ENCODE assay signal across 2 worm cellular contexts in the genomic region with DNA sequence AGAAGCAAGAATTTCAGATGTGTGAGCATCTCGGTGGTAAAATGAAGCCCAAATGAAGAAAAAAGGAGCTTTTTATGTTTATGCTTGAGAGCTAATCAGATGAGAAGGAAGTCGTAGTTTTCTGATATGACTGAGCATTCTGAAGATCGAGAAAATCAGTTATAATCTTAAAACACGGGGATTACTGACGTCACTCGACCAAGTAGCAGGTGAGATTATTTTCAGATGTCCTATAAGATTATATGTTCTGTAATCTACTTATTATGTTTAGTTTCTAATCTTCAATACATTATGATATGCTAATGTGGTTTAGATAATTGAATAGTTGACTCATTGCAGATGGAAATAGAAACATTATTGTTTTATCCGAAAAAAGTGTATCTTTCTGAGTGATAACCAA.
TF ChIP-seq lines count a peak whose summit lies in the region.

A gene (minus strand): TSS at position 32 of the 400 bp plus-strand sequence.

TF ChIP-seq in whole organism, L1 larva, 84 proteins besides CTCF, POLR2A, EP300 and RAD21:
- TF ChIP-seq nhr-77 (tag; optimal IDR thresholded peaks at IDR 0.05; lab: Kevin White, UChicago) (no peak), nhr-12 (tag; optimal IDR thresholded peaks at IDR 0.05; lab: Kevin White, UChicago) (no peak), fkh-4 (tag; optimal IDR thresholded peaks at IDR 0.05; lab: Kevin White, UChicago; ENCODE audit: borderline replicate concordance) (no peak), dpl-1 (GFP tag; optimal IDR thresholded peaks at IDR 0.05; lab: Kevin White, UChicago) (no peak), nhr-237 (tag; optimal IDR thresholded peaks at IDR 0.05; lab: Kevin White, UChicago) (no peak), hlh-17 (GFP tag; optimal IDR thresholded peaks at IDR 0.05; lab: Kevin White, UChicago; ENCODE audit: borderline replicate concordance) (no peak), ceh-88 (GFP tag; IDR thresholded peaks at IDR 0.05; lab: Robert Waterston, UW) (no peak), fos-1 (tag; optimal IDR thresholded peaks at IDR 0.05; lab: Kevin White, UChicago) (peak; percentile 33), fkh-8 (tag; optimal IDR thresholded peaks at IDR 0.05; lab: Kevin White, UChicago) (peak; percentile 80), sox-4 (tag; optimal IDR thresholded peaks at IDR 0.05; lab: Kevin White, UChicago) (peak; percentile 28), xbp-1 (tag; optimal IDR thresholded peaks at IDR 0.05; lab: Kevin White, UChicago) (no peak), aha-1 (tag; optimal IDR thresholded peaks at IDR 0.05; lab: Kevin White, UChicago) (no peak), skn-1 (tag; optimal IDR thresholded peaks at IDR 0.05; lab: Kevin White, UChicago) (no peak), mep-1 (tag; optimal IDR thresholded peaks at IDR 0.05; lab: Kevin White, UChicago) (no peak), pag-3 (tag; optimal IDR thresholded peaks at IDR 0.05; lab: Kevin White, UChicago; ENCODE audit: borderline replicate concordance, insufficient read depth) (no peak), ces-1 (GFP tag; optimal IDR thresholded peaks at IDR 0.05; lab: Kevin White, UChicago) (no peak), ama-1 (optimal IDR thresholded peaks at IDR 0.05; lab: Kevin White, UChicago) (no peak), nhr-19 (GFP tag; conservative IDR thresholded peaks at IDR 0.05; lab: Robert Waterston, UW) (no peak), grh-1 (GFP tag; IDR thresholded peaks at IDR 0.05; lab: Robert Waterston, UW) (no peak), dsc-1 (tag; optimal IDR thresholded peaks at IDR 0.05; lab: Kevin White, UChicago) (peak; percentile 96), efl-3 (GFP tag; optimal IDR thresholded peaks at IDR 0.05; lab: Kevin White, UChicago) (no peak), hlh-4 (tag; optimal IDR thresholded peaks at IDR 0.05; lab: Kevin White, UChicago) (no peak), nhr-85 (tag; lab: Kevin White, UChicago) (no peak), mef-2 (tag; optimal IDR thresholded peaks at IDR 0.05; lab: Kevin White, UChicago) (no peak), unc-130 (tag; optimal IDR thresholded peaks at IDR 0.05; lab: Kevin White, UChicago) (no peak), vab-15 (tag; optimal IDR thresholded peaks at IDR 0.05; lab: Kevin White, UChicago) (no peak), isw-1 (GFP tag; IDR thresholded peaks at IDR 0.05; lab: Robert Waterston, UW) (no peak), egl-13 (tag; optimal IDR thresholded peaks at IDR 0.05; lab: Kevin White, UChicago) (peak; percentile 60), ceh-90 (tag; optimal IDR thresholded peaks at IDR 0.05; lab: Kevin White, UChicago) (no peak), nhr-71 (tag; optimal IDR thresholded peaks at IDR 0.05; lab: Kevin White, UChicago) (peak; percentile 53), nhr-20 (tag; optimal IDR thresholded peaks at IDR 0.05; lab: Kevin White, UChicago) (peak; percentile 4), lin-15B (tag; optimal IDR thresholded peaks at IDR 0.05; lab: Kevin White, UChicago) (no peak), efl-1 (optimal IDR thresholded peaks at IDR 0.05; lab: Kevin White, UChicago) (no peak), efl-1 (GFP tag; optimal IDR thresholded peaks at IDR 0.05 in 1 of 2; lab: Kevin White, UChicago) (peak in 1 of 2 experiments; percentile 75), pax-3 (tag; optimal IDR thresholded peaks at IDR 0.05; lab: Kevin White, UChicago) (peak; percentile 50), unc-30 (tag; optimal IDR thresholded peaks at IDR 0.05; lab: Kevin White, UChicago) (no peak), rnt-1 (tag; optimal IDR thresholded peaks at IDR 0.05; lab: Kevin White, UChicago) (no peak), Y116A8C.19 (tag; optimal IDR thresholded peaks at IDR 0.05; lab: Kevin White, UChicago; ENCODE audit: borderline replicate concordance) (no peak), C34B4.2 (tag; optimal IDR thresholded peaks at IDR 0.05; lab: Kevin White, UChicago) (no peak), aly-2 (tag; optimal IDR thresholded peaks at IDR 0.05; lab: Kevin White, UChicago) (no peak), lin-13 (GFP tag; optimal IDR thresholded peaks at IDR 0.05; lab: Kevin White, UChicago) (no peak), mab-9 (GFP tag; IDR thresholded peaks at IDR 0.05; lab: Robert Waterston, UW) (no peak), mdl-1 (tag; optimal IDR thresholded peaks at IDR 0.05; lab: Kevin White, UChicago) (no peak), nhr-28 (tag; optimal IDR thresholded peaks at IDR 0.05; lab: Kevin White, UChicago) (no peak), ceh-82 (tag; optimal IDR thresholded peaks at IDR 0.05; lab: Kevin White, UChicago) (no peak)

TF ChIP-seq in whole organism, L2 larva, 48 proteins besides CTCF, POLR2A, EP300 and RAD21:
- TF ChIP-seq elt-3 (tag; optimal IDR thresholded peaks at IDR 0.05; lab: Kevin White, UChicago), result no peak
- TF ChIP-seq sma-9 (GFP tag; optimal IDR thresholded peaks at IDR 0.05; lab: Kevin White, UChicago), result peak; percentile 33
- no peak for TF ChIP-seq sma-9 (tag; optimal IDR thresholded peaks at IDR 0.05; lab: Kevin White, UChicago)
- no peak for TF ChIP-seq F13H6.1 (tag; optimal IDR thresholded peaks at IDR 0.05; lab: Kevin White, UChicago)
